Worm (Caenorhabditis elegans) whole organism, mixed stage, embryonic: ENCODE measurements around the gene K09E9.7.

Experiments
- M03D4.4 ChIP-seq: sonication (generic microtip); optimal IDR thresholded peaks from 2 replicates; lab custom pipeline; 2017; ENCODE audit warnings: mild to moderate bottlenecking, missing genetic modification characterization, missing compliant biosample characterization
- bed-3 ChIP-seq: fragments of 200-800 bp; sonication (Bioruptor generic); optimal IDR thresholded peaks from 3 replicates; lab custom pipeline; 2018; ENCODE audit warnings: mild to moderate bottlenecking, missing genetic modification characterization, moderate library complexity, missing compliant biosample characterization
- blmp-1 ChIP-seq: fragments of 150-350 bp; optimal IDR thresholded peaks from 2 replicates; lab custom pipeline; 2014; ENCODE audit warnings: missing biosample characterization, missing genetic modification characterization
- ceh-39 ChIP-seq: fragments of 150-350 bp; optimal IDR thresholded peaks from 2 replicates; lab custom pipeline; 2014; ENCODE audit warnings: missing biosample characterization, missing genetic modification characterization
- ceh-43 ChIP-seq: fragments of 200-800 bp; sonication (Bioruptor generic); optimal IDR thresholded peaks from 2 replicates; lab custom pipeline; 2018; ENCODE audit warnings: mild to moderate bottlenecking, missing genetic modification characterization, moderate library complexity, missing compliant biosample characterization
- ceh-83 ChIP-seq: fragments of 200-800 bp; sonication (Bioruptor generic); optimal IDR thresholded peaks from 2 replicates; lab custom pipeline; 2018; ENCODE audit warnings: mild to moderate bottlenecking, missing genetic modification characterization, missing compliant biosample characterization
- ces-1 ChIP-seq: fragments of 150-350 bp; optimal IDR thresholded peaks from 2 replicates; lab custom pipeline; 2014; ENCODE audit warnings: missing biosample characterization, missing genetic modification reagents, missing genetic modification characterization
- drap-1 ChIP-seq: fragments of 200-800 bp; sonication (Bioruptor generic); optimal IDR thresholded peaks from 3 replicates; lab custom pipeline; 2018; ENCODE audit warnings: mild to moderate bottlenecking, missing genetic modification characterization, missing compliant biosample characterization
- elt-1 ChIP-seq: sonication (generic microtip); optimal IDR thresholded peaks from 2 replicates; lab custom pipeline; 2017; ENCODE audit warnings: missing genetic modification characterization, mild to moderate bottlenecking, missing compliant biosample characterization, antibody characterized with exemption, moderate library complexity, borderline replicate concordance; ENCODE audit not compliant: insufficient read depth
- elt-3 ChIP-seq: fragments of 150-350 bp; optimal IDR thresholded peaks from 2 replicates; lab custom pipeline; 2014; ENCODE audit warnings: missing biosample characterization, missing genetic modification characterization
- flh-1 ChIP-seq: fragments of 200-800 bp; sonication (Bioruptor generic); optimal IDR thresholded peaks from 2 replicates; lab custom pipeline; 2018; ENCODE audit warnings: mild to moderate bottlenecking, missing genetic modification characterization, moderate library complexity, missing compliant biosample characterization
- ham-2 ChIP-seq: fragments of 200-800 bp; sonication (Bioruptor generic); optimal IDR thresholded peaks from 2 replicates; lab custom pipeline; 2018; ENCODE audit warnings: mild to moderate bottlenecking, missing genetic modification characterization, missing compliant biosample characterization
- lin-13 ChIP-seq: fragments of 150-350 bp; optimal IDR thresholded peaks from 2 replicates; lab custom pipeline; 2014; ENCODE audit warnings: missing biosample characterization, missing genetic modification characterization
- lin-32 ChIP-seq: fragments of 200-800 bp; sonication (Bioruptor generic); optimal IDR thresholded peaks from 2 replicates; lab custom pipeline; 2018; ENCODE audit warnings: mild to moderate bottlenecking, missing genetic modification characterization, missing compliant biosample characterization
- lsy-2 ChIP-seq: fragments of 150-350 bp; optimal IDR thresholded peaks from 2 replicates; lab custom pipeline; 2014; ENCODE audit warnings: missing biosample characterization, missing genetic modification characterization
- mab-5 ChIP-seq: fragments of 150-350 bp; optimal IDR thresholded peaks from 2 replicates; lab custom pipeline; 2014; ENCODE audit warnings: missing biosample characterization, missing genetic modification characterization
- mep-1 ChIP-seq: fragments of 150-350 bp; optimal IDR thresholded peaks from 2 replicates; lab custom pipeline; 2017; ENCODE audit warnings: missing biosample characterization, missing genetic modification reagents, missing genetic modification characterization, inconsistent platforms
- mls-2 ChIP-seq: sonication (generic microtip); optimal IDR thresholded peaks from 2 replicates; lab custom pipeline; 2016; ENCODE audit warnings: mild to moderate bottlenecking, missing genetic modification characterization, moderate library complexity, missing compliant biosample characterization
- nhr-12 ChIP-seq: fragments of 150-350 bp; optimal IDR thresholded peaks from 2 replicates; lab custom pipeline; 2014; ENCODE audit warnings: missing biosample characterization, missing genetic modification characterization
- nhr-2 ChIP-seq: fragments of 150-350 bp; optimal IDR thresholded peaks from 2 replicates; lab custom pipeline; 2014; ENCODE audit warnings: missing biosample characterization, missing genetic modification characterization
- nhr-237 ChIP-seq: fragments of 150-350 bp; optimal IDR thresholded peaks from 2 replicates; lab custom pipeline; 2014; ENCODE audit warnings: missing biosample characterization, missing genetic modification characterization
- nhr-28 ChIP-seq: fragments of 150-350 bp; optimal IDR thresholded peaks from 2 replicates; lab custom pipeline; 2014; ENCODE audit warnings: missing biosample characterization, missing genetic modification characterization
- pha-4 ChIP-seq: fragments of 150-350 bp; optimal IDR thresholded peaks from 2 replicates; lab custom pipeline; 2018; ENCODE audit warnings: missing biosample characterization, missing genetic modification reagents, missing genetic modification characterization
- sem-2 ChIP-seq: fragments of 200-800 bp; sonication (Bioruptor generic); optimal IDR thresholded peaks from 2 replicates; lab custom pipeline; 2018; ENCODE audit warnings: mild to moderate bottlenecking, missing genetic modification characterization, missing compliant biosample characterization
- snpc-4 ChIP-seq: fragments of 150-350 bp; optimal IDR thresholded peaks from 2 replicates; lab custom pipeline; 2014; ENCODE audit warnings: missing biosample characterization, missing genetic modification characterization
- sptf-1 ChIP-seq: sonication (generic microtip); optimal IDR thresholded peaks from 2 replicates; lab custom pipeline; 2017; ENCODE audit warnings: mild to moderate bottlenecking, missing genetic modification characterization, moderate library complexity, missing compliant biosample characterization
- tbx-8 ChIP-seq: fragments of 200-800 bp; sonication (Bioruptor generic); optimal IDR thresholded peaks from 2 replicates; lab custom pipeline; 2018; ENCODE audit warnings: mild to moderate bottlenecking, missing genetic modification characterization, moderate library complexity, missing compliant biosample characterization
- unc-39 ChIP-seq: fragments of 150-350 bp; optimal IDR thresholded peaks from 2 replicates; lab custom pipeline; 2014; ENCODE audit warnings: missing biosample characterization, missing genetic modification characterization
- unc-62 ChIP-seq: fragments of 150-350 bp; optimal IDR thresholded peaks from 2 replicates; lab custom pipeline; 2014; ENCODE audit warnings: missing biosample characterization, missing genetic modification reagents, missing genetic modification characterization
- zip-8 ChIP-seq: fragments of 150-350 bp; optimal IDR thresholded peaks from 2 replicates; lab custom pipeline; 2014; ENCODE audit warnings: missing biosample characterization, missing genetic modification characterization

Gene K09E9.7

ce11 chrX:15630340-15630739, 10.4 kb upstream of the K09E9.7 start, which contains the start of gene K09E9.4:
TSS of gene K09E9.4 (minus strand) at chrX:15630440.
- no peak for TF ChIP-seq mep-1 (tag; lab: Kevin White, UChicago)
- no peak for TF ChIP-seq sem-2 (GFP tag; lab: Kevin White, UChicago)
- TF ChIP-seq lin-13, result no peak
- TF ChIP-seq pha-4 (tag; lab: Kevin White, UChicago), result no peak
- TF ChIP-seq, all 35 proteins: peak for 0

ce11 chrX:15630790-15631204, 9.9 kb upstream of the K09E9.7 start:
- no peak for TF ChIP-seq mab-5 (tag; lab: Kevin White, UChicago)
- peak; percentile 23 for TF ChIP-seq M03D4.4 (tag; lab: Kevin White, UChicago)
- peak; percentile 34 for TF ChIP-seq mls-2 (tag; lab: Kevin White, UChicago)
- TF ChIP-seq flh-1 (GFP tag; lab: Kevin White, UChicago), result no peak
- no peak for TF ChIP-seq lsy-2 (tag; lab: Kevin White, UChicago)
- no peak for TF ChIP-seq unc-39 (tag; lab: Kevin White, UChicago)
- no peak for TF ChIP-seq nhr-2
- TF ChIP-seq nhr-12 (tag; lab: Kevin White, UChicago), result no peak
- no peak for TF ChIP-seq unc-62 (GFP tag; lab: Kevin White, UChicago)
- TF ChIP-seq elt-1 (tag; lab: Kevin White, UChicago), result no peak
- no peak for TF ChIP-seq snpc-4 (tag; lab: Kevin White, UChicago)
- no peak for TF ChIP-seq pha-4 (tag; lab: Kevin White, UChicago)
- no peak for TF ChIP-seq drap-1 (GFP tag; lab: Kevin White, UChicago)
- TF ChIP-seq sptf-1, result peak; percentile 51
- TF ChIP-seq ceh-43 (GFP tag; lab: Kevin White, UChicago), result no peak
- no peak for TF ChIP-seq blmp-1 (tag; lab: Kevin White, UChicago)
- TF ChIP-seq ceh-83, result peak; percentile 6
- TF ChIP-seq lin-13, result no peak
- TF ChIP-seq tbx-8 (GFP tag; lab: Kevin White, UChicago), result no peak
- no peak for TF ChIP-seq nhr-28 (tag; lab: Kevin White, UChicago)
- TF ChIP-seq ces-1 (GFP tag; lab: Kevin White, UChicago), result peak; percentile 38
- TF ChIP-seq sem-2 (GFP tag; lab: Kevin White, UChicago), result no peak
- no peak for TF ChIP-seq zip-8 (tag; lab: Kevin White, UChicago)

ce11 chrX:15633964-15634363, 6.7 kb upstream of the K09E9.7 start:
- TF ChIP-seq ces-1 (GFP tag; lab: Kevin White, UChicago), result peak; percentile 76
- no peak for TF ChIP-seq drap-1 (GFP tag; lab: Kevin White, UChicago)

- TF ChIP-seq flh-1 (GFP tag; lab: Kevin White, UChicago) (no peak), ceh-43 (GFP tag; lab: Kevin White, UChicago) (no peak), ceh-39 (no peak)
- TF ChIP-seq, all 35 proteins: peak for 0
These were observed 677 bp downstream of the K09E9.7 start for ce11 chrX:15641380-15641779.

ce11 chrX:15642638-15643037, 1.9 kb downstream of the K09E9.7 start, which contains the start of gene H08J19.1:
TSS of gene H08J19.1 (plus strand) at chrX:15642938.
- TF ChIP-seq ham-2 (GFP tag; lab: Kevin White, UChicago) (no peak), mls-2 (tag; lab: Kevin White, UChicago) (no peak), nhr-28 (tag; lab: Kevin White, UChicago) (no peak), ceh-39 (no peak), sem-2 (GFP tag; lab: Kevin White, UChicago) (no peak), mep-1 (tag; lab: Kevin White, UChicago) (no peak), M03D4.4 (tag; lab: Kevin White, UChicago) (no peak), blmp-1 (tag; lab: Kevin White, UChicago) (no peak), nhr-12 (tag; lab: Kevin White, UChicago) (no peak), nhr-237 (tag; lab: Kevin White, UChicago) (no peak), pha-4 (tag; lab: Kevin White, UChicago) (no peak), bed-3 (GFP tag; lab: Kevin White, UChicago) (no peak), lin-32 (GFP tag; lab: Kevin White, UChicago) (no peak), lsy-2 (tag; lab: Kevin White, UChicago) (no peak), elt-3 (tag; lab: Kevin White, UChicago) (no peak), ceh-43 (GFP tag; lab: Kevin White, UChicago) (no peak)
